Fruit fly (Drosophila melanogaster): ENCODE measurements around the gene bdwf.

bdwf gene

DNA sequence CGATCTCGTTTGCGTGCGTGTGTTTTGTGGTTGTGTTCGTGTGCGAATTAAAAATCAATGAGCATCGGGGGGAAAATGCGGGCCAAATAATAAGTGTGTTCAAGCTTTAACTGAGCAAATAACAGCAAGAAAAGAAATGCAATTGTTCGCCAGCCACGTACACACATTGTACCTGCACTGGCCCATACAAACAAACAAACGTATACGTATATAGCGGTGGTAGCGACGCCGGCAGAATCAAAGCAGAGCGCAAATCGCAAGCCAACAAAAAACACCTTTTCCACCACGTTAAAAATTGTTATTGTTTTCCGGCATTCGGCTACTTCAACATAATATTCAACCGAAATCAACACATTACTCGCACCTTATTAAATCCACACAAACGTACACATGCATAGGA lies 11.6 kb upstream of the bdwf start (continued):
- no peak for TF ChIP-seq ara (GFP tag; IDR thresholded peaks at IDR 0.05)

DNA sequence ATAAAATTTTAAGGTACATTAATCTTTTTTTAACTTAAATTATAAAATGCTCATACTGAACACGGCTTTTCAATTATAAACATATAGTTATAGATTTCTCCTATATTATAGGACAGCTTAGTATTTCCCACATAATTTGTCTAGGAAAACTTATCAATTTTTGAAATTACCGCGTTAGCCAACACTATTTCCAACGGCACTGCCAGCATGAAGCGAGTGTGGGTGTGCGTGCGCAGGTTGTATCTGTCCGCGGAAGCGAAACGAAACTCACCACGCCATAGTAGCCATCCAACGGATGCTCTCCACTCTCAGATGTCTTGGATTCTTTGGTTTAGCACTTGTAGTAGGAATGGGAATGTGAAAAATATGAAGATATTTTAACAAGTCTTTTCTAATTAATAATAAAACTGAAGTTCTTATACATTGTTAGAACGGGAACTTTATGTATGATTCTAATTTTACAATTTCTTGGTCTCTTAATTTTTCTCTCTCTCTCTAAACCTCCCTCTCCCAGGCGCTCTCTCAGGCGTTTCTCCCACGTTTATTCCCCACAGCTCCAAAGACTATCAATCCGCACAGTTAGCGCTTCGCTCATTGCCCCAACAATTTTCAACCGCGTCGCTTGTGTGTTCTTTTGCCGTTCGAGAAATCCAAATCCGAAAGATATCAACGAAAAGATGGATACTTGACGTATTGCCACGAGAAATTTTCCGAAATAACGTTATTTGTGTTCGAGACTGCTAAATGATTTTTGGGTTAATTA lies 10.7 kb upstream of the bdwf start, which contains the start of gene Dad:
Gene Dad, plus strand, starts transcription at position 593 of the 763 bp plus-strand sequence.
- TF ChIP-seq CG9817 (tag; optimal IDR thresholded peaks at IDR 0.05), result no peak
- TF ChIP-seq slp2 (GFP tag; optimal IDR thresholded peaks at IDR 0.05), result no peak
- peak; percentile 49; the same call in 2 of the 3 replicates for TF ChIP-seq CG34224 (GFP tag; IDR thresholded peaks at IDR 0.05; ENCODE audit: partially characterized antibody)
- TF ChIP-seq gsb (GFP tag; IDR thresholded peaks at IDR 0.05), result no peak
- TF ChIP-seq Vsx1 (GFP tag; optimal IDR thresholded peaks at IDR 0.05), result no peak
- no peak for TF ChIP-seq bowl (GFP tag; IDR thresholded peaks at IDR 0.05)
- no peak for TF ChIP-seq CrebB (tag; optimal IDR thresholded peaks at IDR 0.05)
- TF ChIP-seq cad (GFP tag; optimal IDR thresholded peaks at IDR 0.05), result no peak
- TF ChIP-seq CG1529 (GFP tag; optimal IDR thresholded peaks at IDR 0.05), result no peak
- TF ChIP-seq CG13123 (GFP tag; optimal IDR thresholded peaks at IDR 0.05), result no peak
- TF ChIP-seq Fer1 (GFP tag; optimal IDR thresholded peaks at IDR 0.05), result peak; percentile 29
- TF ChIP-seq CG34376 (GFP tag; optimal IDR thresholded peaks at IDR 0.05), result peak; percentile 51
- no peak for TF ChIP-seq exex (tag; optimal IDR thresholded peaks at IDR 0.05)
- TF ChIP-seq dysf (GFP tag; IDR thresholded peaks at IDR 0.05), result no peak
- no peak for TF ChIP-seq Hr78 (GFP tag; optimal IDR thresholded peaks at IDR 0.05)
- TF ChIP-seq sima (GFP tag; optimal IDR thresholded peaks at IDR 0.05), result no peak
- TF ChIP-seq MBD-R2 (GFP tag; IDR thresholded peaks at IDR 0.05), result no peak
- TF ChIP-seq fru (optimal IDR thresholded peaks at IDR 0.05), result no peak
- no peak for TF ChIP-seq gsb-n (tag; optimal IDR thresholded peaks at IDR 0.05)
- no peak for TF ChIP-seq Dfd (GFP tag; optimal IDR thresholded peaks at IDR 0.05)
- TF ChIP-seq CG2129 (GFP tag; IDR thresholded peaks at IDR 0.05; ENCODE audit: partially characterized antibody), result no peak
- TF ChIP-seq E2f2 (GFP tag; IDR thresholded peaks at IDR 0.05), result peak; percentile 91
- no peak for TF ChIP-seq CG5180 (GFP tag; optimal IDR thresholded peaks at IDR 0.05)
- no peak for TF ChIP-seq Spps (tag; optimal IDR thresholded peaks at IDR 0.05)
- no peak for TF ChIP-seq Ssrp (tag; optimal IDR thresholded peaks at IDR 0.05)
- TF ChIP-seq h (optimal IDR thresholded peaks at IDR 0.05), result no peak
- TF ChIP-seq MESR4 (GFP tag; optimal IDR thresholded peaks at IDR 0.05), result no peak
- TF ChIP-seq Nf-YA (GFP tag; IDR thresholded peaks at IDR 0.05), result no peak
- TF ChIP-seq CG14441 (GFP tag; IDR thresholded peaks at IDR 0.05), result no peak
- TF ChIP-seq CG4282 (GFP tag; optimal IDR thresholded peaks at IDR 0.05), result no peak
- TF ChIP-seq Bdp1 (GFP tag; optimal IDR thresholded peaks at IDR 0.05), result no peak
- no peak for TF ChIP-seq lola (GFP tag; optimal IDR thresholded peaks at IDR 0.05)
- TF ChIP-seq ewg (GFP tag; optimal IDR thresholded peaks at IDR 0.05), result peak; percentile 99
- TF ChIP-seq HmgZ (tag; optimal IDR thresholded peaks at IDR 0.05), result peak; percentile 33
- no peak for TF ChIP-seq sens-2 (GFP tag; IDR thresholded peaks at IDR 0.05)
- TF ChIP-seq HLH54F (GFP tag; optimal IDR thresholded peaks at IDR 0.05), result no peak
- no peak for TF ChIP-seq CG7839 (tag; optimal IDR thresholded peaks at IDR 0.05)
- no peak for TF ChIP-seq CG6813 (GFP tag; optimal IDR thresholded peaks at IDR 0.05)
- TF ChIP-seq cato (GFP tag; optimal IDR thresholded peaks at IDR 0.05; ENCODE audit: borderline replicate concordance), result no peak
- no peak for TF ChIP-seq Asciz (GFP tag; optimal IDR thresholded peaks at IDR 0.05)
- no peak for TF ChIP-seq CG6683 (GFP tag; optimal IDR thresholded peaks at IDR 0.05)
- no peak for TF ChIP-seq jing (GFP tag; optimal IDR thresholded peaks at IDR 0.05)
- TF ChIP-seq ro (GFP tag; IDR thresholded peaks at IDR 0.05), result no peak
- no peak for TF ChIP-seq eyg (GFP tag; optimal IDR thresholded peaks at IDR 0.05)
- no peak for TF ChIP-seq CG11560 (tag; IDR thresholded peaks at IDR 0.05)
- peak; percentile 56; the same call in 3 of the 4 replicates for TF ChIP-seq Dll (GFP tag; IDR thresholded peaks at IDR 0.05; ENCODE audit: partially characterized antibody)
- TF ChIP-seq wek (GFP tag; optimal IDR thresholded peaks at IDR 0.05), result peak; percentile 31
